Fruit fly (Drosophila melanogaster) whole organism, adult: Measurements from ENCODE around the gene slf.

Source experiments
- CG11617 ChIP-seq: fragments of 200-800 bp; sonication (Bioruptor generic); optimal IDR thresholded peaks from 2 replicates; lab custom pipeline; 2017; ENCODE audit warnings: mild to moderate bottlenecking, missing biosample characterization, missing genetic modification reagents, missing genetic modification characterization
- CG12768 ChIP-seq: fragments of 200-800 bp; sonication (Bioruptor generic); optimal IDR thresholded peaks from 2 replicates; lab custom pipeline; 2017; ENCODE audit warnings: missing biosample characterization, missing genetic modification characterization, mild to moderate bottlenecking, moderate library complexity, missing genetic modification reagents
- CG14711 ChIP-seq: fragments of 200-800 bp; sonication (Bioruptor generic); optimal IDR thresholded peaks from 2 replicates; lab custom pipeline; 2018; ENCODE audit warnings: missing biosample characterization, mild to moderate bottlenecking, missing genetic modification characterization, moderate library complexity
- CG1620 ChIP-seq: fragments of 200-800 bp; sonication (Bioruptor generic); optimal IDR thresholded peaks from 2 replicates; lab custom pipeline; 2016; ENCODE audit warnings: missing biosample characterization, missing genetic modification characterization
- CG33017 ChIP-seq: fragments of 200-800 bp; sonication (Bioruptor generic); optimal IDR thresholded peaks from 2 replicates; lab custom pipeline; 2018; ENCODE audit warnings: missing biosample characterization, mild to moderate bottlenecking, missing genetic modification characterization, moderate library complexity
- CG5204 ChIP-seq: fragments of 200-800 bp; sonication (Bioruptor generic); optimal IDR thresholded peaks from 2 replicates; lab custom pipeline; 2016; ENCODE audit warnings: missing biosample characterization, missing genetic modification characterization
- CG7045 ChIP-seq: fragments of 200-800 bp; sonication (Bioruptor generic); optimal IDR thresholded peaks from 2 replicates; lab custom pipeline; 2017; ENCODE audit warnings: missing biosample characterization, mild to moderate bottlenecking, missing genetic modification characterization
- CG7101 ChIP-seq: fragments of 200-800 bp; sonication (Bioruptor generic); optimal IDR thresholded peaks from 2 replicates; lab custom pipeline; 2018; ENCODE audit warnings: missing biosample characterization, mild to moderate bottlenecking, missing genetic modification characterization, moderate library complexity
- Clk ChIP-seq: fragments of 200-800 bp; sonication (Bioruptor generic); optimal IDR thresholded peaks from 2 replicates; lab custom pipeline; 2017; ENCODE audit warnings: missing biosample characterization, missing genetic modification characterization
- Crg-1 ChIP-seq: fragments of 200-800 bp; sonication (Bioruptor generic); optimal IDR thresholded peaks from 2 replicates; lab custom pipeline; 2016; ENCODE audit warnings: missing biosample characterization, missing genetic modification characterization
- Hr96 ChIP-seq: fragments of 200-800 bp; sonication (Bioruptor generic); optimal IDR thresholded peaks from 2 replicates; lab custom pipeline; 2016; ENCODE audit warnings: missing biosample characterization, missing genetic modification characterization
- Mnt ChIP-seq: fragments of 200-800 bp; sonication (Bioruptor generic); optimal IDR thresholded peaks from 2 replicates; lab custom pipeline; 2016; ENCODE audit warnings: missing biosample characterization, mild to moderate bottlenecking, missing genetic modification characterization
- bab1 ChIP-seq: fragments of 200-800 bp; sonication (Bioruptor generic); optimal IDR thresholded peaks from 3 replicates; lab custom pipeline; 2019; ENCODE audit warnings: missing biosample characterization, mild to moderate bottlenecking, missing genetic modification characterization, moderate library complexity
- cic ChIP-seq: fragments of 200-800 bp; sonication (Bioruptor generic); optimal IDR thresholded peaks from 2 replicates; lab custom pipeline; 2017; ENCODE audit warnings: missing biosample characterization, mild to moderate bottlenecking, missing genetic modification characterization, moderate library complexity
- cnc ChIP-seq, 2 experiments: fragments of >200 bp; optimal IDR thresholded peaks; 2 replicates each; lab custom pipeline; 2017
- kay ChIP-seq: fragments of 200-800 bp; sonication (Bioruptor generic); peaks from one replicate; lab custom pipeline; 2016; ENCODE audit warnings: missing biosample characterization, missing genetic modification characterization, borderline replicate concordance
- ovo ChIP-seq: fragments of 200-800 bp; sonication (Bioruptor generic); optimal IDR thresholded peaks from 2 replicates; lab custom pipeline; 2016; ENCODE audit warnings: missing biosample characterization, missing genetic modification characterization
- pad ChIP-seq: fragments of 200-800 bp; sonication (Bioruptor generic); optimal IDR thresholded peaks from 3 replicates; lab custom pipeline; 2017; ENCODE audit warnings: missing biosample characterization, missing genetic modification characterization, mild to moderate bottlenecking, moderate library complexity, missing genetic modification reagents
- tj ChIP-seq: fragments of 200-800 bp; sonication (Bioruptor generic); optimal IDR thresholded peaks from 3 replicates; lab custom pipeline; 2017; ENCODE audit warnings: missing biosample characterization, mild to moderate bottlenecking, missing genetic modification characterization, moderate library complexity
- toe ChIP-seq: fragments of 200-800 bp; sonication (Bioruptor generic); optimal IDR thresholded peaks from 2 replicates; lab custom pipeline; 2016; ENCODE audit warnings: missing biosample characterization, missing genetic modification characterization

Gene slf

DNA sequence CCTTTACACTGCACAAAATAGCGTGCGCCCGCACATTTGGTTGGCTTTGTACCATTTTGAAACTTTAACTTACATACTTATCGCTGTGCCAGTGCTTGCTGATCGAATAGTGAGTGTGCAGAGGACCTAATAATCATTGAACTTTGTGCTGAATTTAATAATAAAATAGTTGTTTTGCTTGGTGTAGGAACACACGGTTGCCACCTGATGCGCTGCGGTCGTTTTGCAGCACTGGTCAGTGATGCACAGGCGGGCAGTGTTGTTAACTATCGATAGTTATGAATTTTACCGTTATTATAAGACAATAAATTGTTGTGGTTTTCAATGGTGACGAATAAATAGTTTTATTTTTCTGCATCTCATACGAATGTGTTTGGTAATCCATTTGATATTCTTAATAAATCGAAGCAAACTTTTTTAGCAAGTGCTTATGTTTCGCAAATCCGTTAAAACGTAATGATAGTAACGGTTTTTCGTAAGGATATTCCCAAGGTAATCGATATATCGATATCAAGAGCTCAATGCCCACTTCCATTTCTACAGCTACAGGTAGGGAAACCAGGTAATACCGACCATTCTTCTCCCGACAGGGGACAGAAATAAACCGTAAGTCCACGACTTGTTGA lies 36.2 kb upstream of the slf start, which contains the start of the genes tank and CG12194:
TSS of gene tank (minus strand) at position 228 of the 626 bp plus-strand sequence.
TSS of gene CG12194 (plus strand) at position 576 of the 626 bp plus-strand sequence.
- TF ChIP-seq toe (GFP tag; lab: Kevin White, UChicago) (peak; percentile 90), CG7101 (tag; lab: Kevin White, UChicago) (peak; percentile 92), Hr96 (GFP tag; lab: Kevin White, UChicago) (peak; percentile 88), CG12768 (peak; percentile 95), kay (GFP tag; lab: Kevin White, UChicago) (no peak), pad (GFP tag; lab: Kevin White, UChicago) (peak; percentile 81), ovo (GFP tag; lab: Kevin White, UChicago) (peak; percentile 92), tj (GFP tag; lab: Kevin White, UChicago) (peak; percentile 69), bab1 (GFP tag; lab: Kevin White, UChicago) (peak; percentile 94), CG5204 (GFP tag; lab: Kevin White, UChicago) (peak; percentile 95), CG33017 (tag; lab: Kevin White, UChicago) (peak; percentile 94), cic (GFP tag; lab: Kevin White, UChicago) (peak; percentile 26), CG7045 (GFP tag; lab: Kevin White, UChicago) (peak; percentile 94), Clk (GFP tag; lab: Kevin White, UChicago) (peak; percentile 90), cnc (optimal IDR thresholded peaks at IDR 0.05; lab: Kevin White, UChicago) (no peak), Mnt (GFP tag; lab: Kevin White, UChicago) (peak; percentile 88), CG14711 (peak; percentile 92), CG1620 (GFP tag; lab: Kevin White, UChicago) (peak; percentile 92), CG11617 (GFP tag; lab: Kevin White, UChicago) (peak; percentile 89), Crg-1 (peak; percentile 90)

- TF ChIP-seq bab1 (GFP tag; lab: Kevin White, UChicago) (no peak), ovo (GFP tag; lab: Kevin White, UChicago) (no peak)
Measured at dm6 chr2L:4836193-4836592, 34.5 kb upstream of the slf start.

DNA sequence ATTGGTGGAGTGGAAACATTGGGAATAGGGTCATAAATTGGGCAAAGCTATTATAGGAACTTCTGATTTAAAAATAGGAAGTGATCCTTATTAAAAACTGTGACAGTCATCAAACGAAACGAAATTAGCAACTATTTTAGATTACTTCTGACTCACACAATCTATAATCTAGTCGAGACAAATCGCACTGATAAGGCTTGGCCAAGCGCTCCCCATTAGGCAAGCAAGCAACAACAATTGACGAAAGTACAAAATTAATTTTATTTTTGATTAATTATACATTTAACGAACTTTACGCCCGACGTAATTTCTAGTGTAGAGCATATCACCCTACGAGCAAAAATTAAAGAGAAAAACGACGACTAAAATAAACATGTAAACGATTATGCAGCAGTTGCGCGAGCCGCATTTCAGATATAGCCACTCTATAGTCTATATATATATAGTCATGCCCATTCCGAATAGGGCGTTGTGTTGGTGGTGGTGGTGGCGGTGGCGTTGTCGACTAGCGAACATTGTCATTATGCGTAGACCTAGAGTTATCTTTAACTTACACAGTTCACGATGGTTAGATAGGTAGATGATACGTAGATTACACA lies 33.5 kb upstream of the slf start, which contains the start of gene Ir25a:
TSS of gene Ir25a (minus strand) at position 210 of the 599 bp plus-strand sequence.
- TF ChIP-seq pad (GFP tag; lab: Kevin White, UChicago): no peak
- TF ChIP-seq kay (GFP tag; lab: Kevin White, UChicago): peak; percentile 96
- no peak for TF ChIP-seq cic (GFP tag; lab: Kevin White, UChicago)

DNA sequence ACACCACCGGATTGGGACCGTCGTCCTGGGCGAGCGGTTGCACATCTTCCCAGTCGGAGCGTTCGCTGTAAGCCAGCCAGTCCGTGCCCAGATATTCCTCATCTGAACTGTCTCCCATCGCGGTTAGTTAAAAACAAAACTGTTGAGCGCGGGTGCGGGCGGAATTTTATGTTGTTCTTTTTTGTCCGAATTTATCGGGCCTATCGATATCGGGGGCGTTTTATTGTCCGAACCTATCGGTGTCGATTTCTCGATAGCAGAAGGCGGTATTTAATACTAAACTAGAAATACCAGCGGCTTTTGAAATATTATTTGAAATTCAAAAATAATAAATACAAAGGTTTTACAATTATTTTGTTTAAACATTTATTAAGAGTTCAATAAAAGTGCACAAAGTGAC lies 28.8 kb upstream of the slf start, which contains the start of gene Fnta:
TSS of gene Fnta (minus strand) at position 204 of the 400 bp plus-strand sequence.
- TF ChIP-seq pad (GFP tag; lab: Kevin White, UChicago) (no peak), ovo (GFP tag; lab: Kevin White, UChicago) (no peak), toe (GFP tag; lab: Kevin White, UChicago) (no peak), Crg-1 (no peak), CG11617 (GFP tag; lab: Kevin White, UChicago) (no peak), CG7101 (tag; lab: Kevin White, UChicago) (no peak), kay (GFP tag; lab: Kevin White, UChicago) (peak; percentile 84), bab1 (GFP tag; lab: Kevin White, UChicago) (peak; percentile 19)

- peak; percentile 56 for TF ChIP-seq CG12768
- TF ChIP-seq Crg-1: peak; percentile 58
- TF ChIP-seq bab1 (GFP tag; lab: Kevin White, UChicago): no peak
- peak; percentile 11 for TF ChIP-seq pad (GFP tag; lab: Kevin White, UChicago)
- no peak for TF ChIP-seq tj (GFP tag; lab: Kevin White, UChicago)
- TF ChIP-seq CG11617 (GFP tag; lab: Kevin White, UChicago): peak; percentile 23
- TF ChIP-seq CG1620 (GFP tag; lab: Kevin White, UChicago): no peak
- peak; percentile 10 for TF ChIP-seq kay (GFP tag; lab: Kevin White, UChicago)
- peak; percentile 27 for TF ChIP-seq Mnt (GFP tag; lab: Kevin White, UChicago)
- TF ChIP-seq CG7045 (GFP tag; lab: Kevin White, UChicago): peak; percentile 59
- no peak for TF ChIP-seq Hr96 (GFP tag; lab: Kevin White, UChicago)
- no peak for TF ChIP-seq cnc (optimal IDR thresholded peaks at IDR 0.05; lab: Kevin White, UChicago)
- TF ChIP-seq CG7101 (tag; lab: Kevin White, UChicago): peak; percentile 41
- TF ChIP-seq ovo (GFP tag; lab: Kevin White, UChicago): peak; percentile 31
- peak; percentile 68 for TF ChIP-seq cic (GFP tag; lab: Kevin White, UChicago)
- TF ChIP-seq Clk (GFP tag; lab: Kevin White, UChicago): no peak
- TF ChIP-seq CG5204 (GFP tag; lab: Kevin White, UChicago): no peak
- TF ChIP-seq CG14711: no peak
- TF ChIP-seq toe (GFP tag; lab: Kevin White, UChicago): peak; percentile 14
- TF ChIP-seq CG33017 (tag; lab: Kevin White, UChicago): peak; percentile 55
Measured at dm6 chr2L:4829040-4829439, 27.3 kb upstream of the slf start.

DNA sequence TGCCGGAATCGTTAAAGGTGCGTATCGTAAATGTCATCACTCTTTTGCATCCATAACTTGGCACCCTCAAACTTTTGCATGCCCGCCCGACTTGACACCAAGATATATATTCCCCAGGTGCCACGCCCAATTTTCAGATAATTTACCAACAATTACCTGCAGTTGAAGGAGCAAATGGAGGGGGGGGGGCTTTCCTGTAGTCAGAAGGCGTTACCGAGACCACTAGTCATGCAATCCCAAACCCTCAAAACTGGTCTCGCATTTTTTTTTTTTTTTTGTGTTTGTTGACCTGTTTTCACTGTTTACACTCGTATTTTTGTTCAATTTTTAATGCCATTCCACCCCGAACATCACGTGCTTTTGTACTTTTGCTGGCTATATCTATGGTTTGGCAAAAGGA lies 24.0 kb upstream of the slf start:
- TF ChIP-seq CG1620 (GFP tag; lab: Kevin White, UChicago): no peak
- no peak for TF ChIP-seq Mnt (GFP tag; lab: Kevin White, UChicago)
- no peak for TF ChIP-seq kay (GFP tag; lab: Kevin White, UChicago)
- no peak for TF ChIP-seq bab1 (GFP tag; lab: Kevin White, UChicago)
- TF ChIP-seq Clk (GFP tag; lab: Kevin White, UChicago): no peak
- no peak for TF ChIP-seq CG12768
- TF ChIP-seq CG14711: no peak
- TF ChIP-seq Hr96 (GFP tag; lab: Kevin White, UChicago): no peak
- no peak for TF ChIP-seq pad (GFP tag; lab: Kevin White, UChicago)
- no peak for TF ChIP-seq ovo (GFP tag; lab: Kevin White, UChicago)
- no peak for TF ChIP-seq CG33017 (tag; lab: Kevin White, UChicago)
- no peak for TF ChIP-seq toe (GFP tag; lab: Kevin White, UChicago)
- no peak for TF ChIP-seq cic (GFP tag; lab: Kevin White, UChicago)
- no peak for TF ChIP-seq CG7101 (tag; lab: Kevin White, UChicago)
